Fruit fly (Drosophila melanogaster): ENCODE data around the gene noc.

noc gene

dm6 chr2L:14447558-14447957 is 43.1 kb upstream of the noc start (continued):
- TF ChIP-seq BEAF-32 (GFP tag; optimal IDR thresholded peaks at IDR 0.05), result no peak
- no peak for TF ChIP-seq zfh2 (GFP tag; optimal IDR thresholded peaks at IDR 0.05)
- TF ChIP-seq prd (optimal IDR thresholded peaks at IDR 0.05), result no peak
- TF ChIP-seq prd (GFP tag; IDR thresholded peaks at IDR 0.05), result peak; percentile 72; the same call in 1 of the 3 replicates
- no peak for TF ChIP-seq lilli (GFP tag; optimal IDR thresholded peaks at IDR 0.05)
- TF ChIP-seq Sry-β (GFP tag; optimal IDR thresholded peaks at IDR 0.05), result no peak
- no peak for TF ChIP-seq vfl (GFP tag; optimal IDR thresholded peaks at IDR 0.05)
- TF ChIP-seq CG13624 (GFP tag; optimal IDR thresholded peaks at IDR 0.05), result no peak
- no peak for TF ChIP-seq CG10267 (tag; optimal IDR thresholded peaks at IDR 0.05)
- TF ChIP-seq tio (GFP tag; optimal IDR thresholded peaks at IDR 0.05), result no peak
- TF ChIP-seq nerfin-1 (tag; optimal IDR thresholded peaks at IDR 0.05), result no peak
- peak; percentile 75 for TF ChIP-seq D (optimal IDR thresholded peaks at IDR 0.05)
- TF ChIP-seq D (GFP tag; optimal IDR thresholded peaks at IDR 0.05), result no peak
- peak; percentile 16; the same call in 1 of the 2 replicates for TF ChIP-seq onecut (GFP tag; IDR thresholded peaks at IDR 0.05)
- no peak for TF ChIP-seq CG4360 (GFP tag; IDR thresholded peaks at IDR 0.05)
- no peak for TF ChIP-seq fu2 (GFP tag; optimal IDR thresholded peaks at IDR 0.05)
- TF ChIP-seq phol (tag; optimal IDR thresholded peaks at IDR 0.05), result peak; percentile 14

dm6 chr2L:14448784-14449183 is 41.9 kb upstream of the noc start:
- TF ChIP-seq CG18599 (GFP tag; optimal IDR thresholded peaks at IDR 0.05) (no peak), CG4360 (GFP tag; IDR thresholded peaks at IDR 0.05) (peak; percentile 20; the same call in 1 of the 2 replicates), kni (GFP tag; optimal IDR thresholded peaks at IDR 0.05) (peak; percentile 63), sqz (GFP tag; optimal IDR thresholded peaks at IDR 0.05) (peak; percentile 54), sens (GFP tag) (peak; percentile 50), Atf6 (GFP tag; IDR thresholded peaks at IDR 0.05) (0 out of 2 replicates have a peak, but pooled peaks have one; percentile 17), org-1 (GFP tag; optimal IDR thresholded peaks at IDR 0.05) (peak; percentile 16), pan (optimal IDR thresholded peaks at IDR 0.05) (no peak), pan (GFP tag; optimal IDR thresholded peaks at IDR 0.05 in 1 of 2, IDR thresholded peaks at IDR 0.05 in 1 of 2) (peak in 1 of 2 experiments; percentile 58), CG10543 (GFP tag; optimal IDR thresholded peaks at IDR 0.05) (peak; percentile 44), Pdp1 (GFP tag; optimal IDR thresholded peaks at IDR 0.05) (peak in 1 of 2 experiments; percentile 4), CG11093 (GFP tag; IDR thresholded peaks at IDR 0.05) (no peak), bcd (GFP tag; optimal IDR thresholded peaks at IDR 0.05) (no peak), esg (GFP tag; conservative IDR thresholded peaks at IDR 0.05) (no peak), Side (GFP tag; optimal IDR thresholded peaks at IDR 0.05) (no peak), abd-A (tag; optimal IDR thresholded peaks at IDR 0.05) (peak; percentile 53), CG6813 (GFP tag; optimal IDR thresholded peaks at IDR 0.05) (no peak), sr (GFP tag; IDR thresholded peaks at IDR 0.05) (0 out of 3 replicates have a peak, but pooled peaks have one; percentile 19), fd64A (GFP tag; optimal IDR thresholded peaks at IDR 0.05) (peak; percentile 28)

- TF ChIP-seq disco-r (GFP tag; optimal IDR thresholded peaks at IDR 0.05) (no peak), psq (GFP tag; optimal IDR thresholded peaks at IDR 0.05) (no peak), sqz (GFP tag; optimal IDR thresholded peaks at IDR 0.05) (no peak), wor (GFP tag; IDR thresholded peaks at IDR 0.05) (no peak), unc-4 (GFP tag; IDR thresholded peaks at IDR 0.05; ENCODE audit: partially characterized antibody) (no peak), tll (GFP tag; optimal IDR thresholded peaks at IDR 0.05) (no peak), ash1 (GFP tag; optimal IDR thresholded peaks at IDR 0.05) (no peak), usp (GFP tag; optimal IDR thresholded peaks at IDR 0.05) (no peak), CG4404 (GFP tag; IDR thresholded peaks at IDR 0.05) (no peak), lab (GFP tag; optimal IDR thresholded peaks at IDR 0.05) (no peak), grau (tag; optimal IDR thresholded peaks at IDR 0.05) (no peak), CG18262 (tag; optimal IDR thresholded peaks at IDR 0.05) (no peak), nau (GFP tag; optimal IDR thresholded peaks at IDR 0.05) (no peak), Stat92E (GFP tag; optimal IDR thresholded peaks at IDR 0.05) (peak in 1 of 3 experiments; percentile 95), Taf1 (GFP tag; IDR thresholded peaks at IDR 0.05) (no peak)
Measured at dm6 chr2L:14449886-14450548, 40.6 kb upstream of the noc start.

All from whole organism, embryonic.